Worm (Caenorhabditis elegans) whole organism, young adult: ENCODE measurements around the gene him-8.

ENCODE experiments used
- F10E7.11 ChIP-seq: sonication (generic microtip); optimal IDR thresholded peaks from 2 replicates; lab custom pipeline; 2017; ENCODE audit warnings: mild to moderate bottlenecking, missing genetic modification characterization, moderate library complexity, missing compliant biosample characterization
- F22D6.2 ChIP-seq: sonication (generic microtip); optimal IDR thresholded peaks from 2 replicates; lab custom pipeline; 2016; ENCODE audit warnings: mild to moderate bottlenecking, missing genetic modification characterization, missing compliant biosample characterization
- F37B4.10 ChIP-seq: fragments of 200-800 bp; sonication (Bioruptor generic); IDR thresholded peaks from 2 replicates; pipeline ENCODE4 v1.3.6; 2022; ENCODE audit warnings: missing genetic modification characterization, missing compliant biosample characterization
- F39B2.1 ChIP-seq: fragments of 200-800 bp; sonication (Bioruptor generic); IDR thresholded peaks from 2 replicates; pipeline ENCODE4 v1.3.6; 2022; ENCODE audit warnings: missing genetic modification reagents, missing genetic modification characterization, missing compliant biosample characterization
- F52B5.7 ChIP-seq: sonication (generic microtip); optimal IDR thresholded peaks from 2 replicates; lab custom pipeline; 2016; ENCODE audit warnings: mild to moderate bottlenecking, missing genetic modification characterization, missing compliant biosample characterization
- Y56A3A.18 ChIP-seq: fragments of 200-800 bp; sonication (Bioruptor generic); IDR thresholded peaks from 2 replicates; pipeline ENCODE4 v1.3.6; 2022; ENCODE audit warnings: missing genetic modification reagents, missing genetic modification characterization, missing compliant biosample characterization
- ZK185.1 ChIP-seq: sonication (generic microtip); optimal IDR thresholded peaks from 2 replicates; lab custom pipeline; 2016; ENCODE audit warnings: mild to moderate bottlenecking, missing genetic modification characterization, missing compliant biosample characterization; ENCODE audit not compliant: poor library complexity, severe bottlenecking
- ama-1 ChIP-seq, 3 experiments: fragments of 150-350 bp in 1 of 3; sonication (generic microtip) in 2 of 3; optimal IDR thresholded peaks; 2 replicates each; lab custom pipeline; 2014 to 2018; ENCODE audit warnings: missing biosample characterization in 2 of 3, missing genetic modification characterization in 2 of 3, missing genetic modification reagents in 2 of 3
- athp-1 ChIP-seq: sonication (generic microtip); optimal IDR thresholded peaks from 2 replicates; lab custom pipeline; 2017; ENCODE audit warnings: mild to moderate bottlenecking, missing genetic modification characterization, missing compliant biosample characterization
- attf-5 ChIP-seq: fragments of 200-800 bp; sonication (Bioruptor generic); optimal IDR thresholded peaks from 2 replicates; lab custom pipeline; 2018; ENCODE audit warnings: mild to moderate bottlenecking, missing genetic modification characterization, missing compliant biosample characterization
- bed-1 ChIP-seq: fragments of 200-800 bp; sonication (Bioruptor generic); IDR thresholded peaks from 2 replicates; pipeline ENCODE4 v1.3.6; 2022; ENCODE audit warnings: missing genetic modification reagents, missing genetic modification characterization, missing compliant biosample characterization
- cebp-1 ChIP-seq, 2 experiments: fragments of 200-800 bp in 1 of 2; sonication (Bioruptor generic) in 1 of 2; sonication (generic microtip) in 1 of 2; IDR thresholded peaks in 1 of 2; optimal IDR thresholded peaks in 1 of 2; 2 replicates each; pipeline versions ENCODE4 v1.3.6 to Lab custom; 2017 to 2022; ENCODE audit warnings: missing compliant biosample characterization in 2 of 2, missing genetic modification characterization in 2 of 2, mild to moderate bottlenecking in 1 of 2, missing genetic modification reagents in 1 of 2, moderate library complexity in 1 of 2
- ceh-27 ChIP-seq: fragments of 200-800 bp; sonication (Bioruptor generic); optimal IDR thresholded peaks from 2 replicates; lab custom pipeline; 2018; ENCODE audit warnings: mild to moderate bottlenecking, missing genetic modification characterization, moderate library complexity, missing compliant biosample characterization
- ceh-79 ChIP-seq: sonication (generic microtip); optimal IDR thresholded peaks from 2 replicates; lab custom pipeline; 2017; ENCODE audit warnings: mild to moderate bottlenecking, missing genetic modification characterization, missing compliant biosample characterization
- die-1 ChIP-seq: sonication (generic microtip); optimal IDR thresholded peaks from 2 replicates; lab custom pipeline; 2016; ENCODE audit warnings: missing genotype, mild to moderate bottlenecking, missing genetic modification characterization, missing compliant biosample characterization
- dox-1 ChIP-seq: fragments of 200-800 bp; sonication (Bioruptor generic); IDR thresholded peaks from 2 replicates; pipeline ENCODE4 v1.3.6; 2022; ENCODE audit warnings: missing genetic modification reagents, missing genetic modification characterization, missing compliant biosample characterization
- him-1 ChIP-seq: sonication (generic microtip); optimal IDR thresholded peaks from 2 replicates; lab custom pipeline; 2016; ENCODE audit warnings: missing genotype, missing genetic modification reagents, missing genetic modification characterization, missing compliant biosample characterization
- hmg-1.2 ChIP-seq: fragments of 200-800 bp; sonication (Bioruptor generic); IDR thresholded peaks from 2 replicates; pipeline ENCODE4 v1.3.6; 2022; ENCODE audit warnings: missing genetic modification reagents, missing genetic modification characterization, missing compliant biosample characterization
- hrde-1 ChIP-seq: sonication (generic microtip); optimal IDR thresholded peaks from 2 replicates; lab custom pipeline; 2016; ENCODE audit warnings: missing genetic modification characterization, mild to moderate bottlenecking, missing compliant biosample characterization, moderate library complexity, missing genotype, missing genetic modification reagents, borderline replicate concordance
- lag-1 ChIP-seq: fragments of 200-800 bp; sonication (Bioruptor generic); IDR thresholded peaks from 2 replicates; pipeline ENCODE4 v1.3.6; 2022; ENCODE audit warnings: missing genetic modification reagents, missing genetic modification characterization, missing compliant biosample characterization
- lin-40 ChIP-seq: sonication (generic microtip); optimal IDR thresholded peaks from 2 replicates; lab custom pipeline; 2016; ENCODE audit warnings: missing genetic modification characterization, mild to moderate bottlenecking, missing compliant biosample characterization, missing genotype, missing genetic modification reagents
- lir-1 ChIP-seq: fragments of 200-800 bp; sonication (Bioruptor generic); conservative IDR thresholded peaks from 2 replicates; pipeline ENCODE4 v1.3.6; 2022; ENCODE audit warnings: missing genetic modification reagents, missing genetic modification characterization, missing compliant biosample characterization
- mes-4 ChIP-seq: sonication (generic microtip); optimal IDR thresholded peaks from 2 replicates; lab custom pipeline; 2016; ENCODE audit warnings: missing genotype, missing genetic modification characterization, missing compliant biosample characterization
- nfya-1 ChIP-seq: sonication (generic microtip); optimal IDR thresholded peaks from 2 replicates; lab custom pipeline; 2017; ENCODE audit warnings: antibody characterized with exemption, missing compliant biosample characterization, missing genetic modification characterization, borderline replicate concordance; ENCODE audit not compliant: insufficient read depth
- nfya-2 ChIP-seq: fragments of 200-800 bp; sonication (Bioruptor generic); IDR thresholded peaks from 2 replicates; pipeline ENCODE4 v1.3.6; 2022; ENCODE audit warnings: missing genetic modification reagents, missing genetic modification characterization, missing compliant biosample characterization
- nfyb-1 ChIP-seq: fragments of 200-800 bp; sonication (Bioruptor generic); IDR thresholded peaks from 2 replicates; pipeline ENCODE4 v1.3.6; 2022; ENCODE audit warnings: missing genetic modification reagents, missing genetic modification characterization, missing compliant biosample characterization
- nhr-120 ChIP-seq: fragments of 200-800 bp; sonication (Bioruptor generic); IDR thresholded peaks from 2 replicates; pipeline ENCODE4 v1.3.6; 2022; ENCODE audit warnings: missing genetic modification characterization, missing compliant biosample characterization
- nhr-80 ChIP-seq: sonication (generic microtip); optimal IDR thresholded peaks from 2 replicates; lab custom pipeline; 2016; ENCODE audit warnings: missing genetic modification characterization, missing compliant biosample characterization
- nhr-90 ChIP-seq: sonication (generic microtip); optimal IDR thresholded peaks from 2 replicates; lab custom pipeline; 2016; ENCODE audit warnings: missing genotype, mild to moderate bottlenecking, missing genetic modification characterization, missing compliant biosample characterization
- rcor-1 ChIP-seq: fragments of 200-800 bp; sonication (Bioruptor generic); IDR thresholded peaks from 2 replicates; pipeline ENCODE4 v1.3.6; 2022; ENCODE audit warnings: missing genetic modification reagents, missing genetic modification characterization, missing compliant biosample characterization
- rec-8 ChIP-seq, 2 experiments: sonication (generic microtip); optimal IDR thresholded peaks; 2 replicates each; lab custom pipeline; 2016; ENCODE audit warnings: mild to moderate bottlenecking in 2 of 2, missing genetic modification characterization in 2 of 2, missing genetic modification reagents in 2 of 2, missing genotype in 2 of 2, missing biosample characterization in 1 of 2, missing compliant biosample characterization in 1 of 2, moderate library complexity in 1 of 2
- repo-1 ChIP-seq: sonication (generic microtip); optimal IDR thresholded peaks from 2 replicates; lab custom pipeline; 2017; ENCODE audit warnings: mild to moderate bottlenecking, missing genetic modification characterization, missing compliant biosample characterization
- rpc-1 ChIP-seq, 2 experiments: fragments of 150-350 bp in 1 of 2; sonication (generic microtip) in 1 of 2; optimal IDR thresholded peaks; 2 replicates each; lab custom pipeline; 2014 to 2018; ENCODE audit warnings: missing biosample characterization in 1 of 2, missing genetic modification characterization in 1 of 2, missing genetic modification reagents in 1 of 2, missing genotype in 1 of 2
- snpc-3.4 ChIP-seq: sonication (generic microtip); optimal IDR thresholded peaks from 2 replicates; lab custom pipeline; 2017; ENCODE audit warnings: missing genetic modification characterization, mild to moderate bottlenecking, missing compliant biosample characterization, antibody characterized with exemption, moderate library complexity, missing genotype, missing genetic modification reagents
- somi-1 ChIP-seq: fragments of 200-800 bp; sonication (Bioruptor generic); optimal IDR thresholded peaks from 2 replicates; lab custom pipeline; 2018; ENCODE audit warnings: mild to moderate bottlenecking, missing genetic modification characterization, missing compliant biosample characterization
- tbp1 ChIP-seq: fragments of 200-800 bp; sonication (Bioruptor generic); optimal IDR thresholded peaks from 2 replicates; lab custom pipeline; 2018; ENCODE audit warnings: mild to moderate bottlenecking, missing genetic modification characterization, missing compliant biosample characterization
- tlf-1 ChIP-seq: fragments of 200-800 bp; sonication (Bioruptor generic); optimal IDR thresholded peaks from 2 replicates; lab custom pipeline; 2018; ENCODE audit warnings: mild to moderate bottlenecking, missing genetic modification characterization, missing compliant biosample characterization
- unc-130 ChIP-seq: sonication (generic microtip); optimal IDR thresholded peaks from 2 replicates; lab custom pipeline; 2016; ENCODE audit warnings: missing genetic modification reagents, missing genetic modification characterization, missing compliant biosample characterization
- ztf-18 ChIP-seq: sonication (generic microtip); optimal IDR thresholded peaks from 2 replicates; lab custom pipeline; 2016; ENCODE audit warnings: missing genotype, mild to moderate bottlenecking, missing genetic modification characterization, missing compliant biosample characterization

The him-8 gene

ce11 chrIV:10593570-10593969 lies 31.9 kb downstream of the him-8 start, which contains the start of gene C43F9.7:
Gene C43F9.7 (minus strand): TSS chrIV:10593670.
- TF ChIP-seq nfya-1 (tag; lab: Kevin White, UChicago) (no peak), F10E7.11 (tag; lab: Kevin White, UChicago) (no peak), ceh-27 (GFP tag; lab: Kevin White, UChicago) (no peak), cebp-1 (GFP tag; IDR thresholded peaks at IDR 0.05; lab: Robert Waterston, UW) (no peak), cebp-1 (tag; optimal IDR thresholded peaks at IDR 0.05; lab: Kevin White, UChicago) (no peak), athp-1 (tag; lab: Kevin White, UChicago) (no peak), ZK185.1 (no peak), nhr-120 (GFP tag; lab: Robert Waterston, UW) (no peak), nhr-90 (no peak), F52B5.7 (tag; lab: Kevin White, UChicago) (no peak), bed-1 (no peak)
- TF ChIP-seq, all 124 proteins: peak for 0

ce11 chrIV:10596505-10596904 lies 34.8 kb downstream of the him-8 start, which contains the start of gene C43F9.11:
Gene C43F9.11 (plus strand): TSS chrIV:10596805.
- TF ChIP-seq F10E7.11 (tag; lab: Kevin White, UChicago) (no peak), repo-1 (tag; lab: Kevin White, UChicago) (no peak), hmg-1.2 (no peak), rpc-1 (optimal IDR thresholded peaks at IDR 0.05; lab: Kevin White, UChicago) (no peak), rpc-1 (tag; optimal IDR thresholded peaks at IDR 0.05; lab: Kevin White, UChicago) (no peak), snpc-3.4 (tag; lab: Kevin White, UChicago) (no peak), ama-1 (optimal IDR thresholded peaks at IDR 0.05; lab: Kevin White, UChicago) (no peak), ama-1 (GFP tag; optimal IDR thresholded peaks at IDR 0.05; lab: Kevin White, UChicago) (no peak), tbp1 (GFP tag; lab: Kevin White, UChicago) (no peak), tlf-1 (GFP tag; lab: Kevin White, UChicago) (no peak), F39B2.1 (no peak), lin-40 (tag; lab: Kevin White, UChicago) (no peak), somi-1 (GFP tag; lab: Kevin White, UChicago) (no peak), rcor-1 (GFP tag; lab: Robert Waterston, UW) (no peak), mes-4 (tag; lab: Kevin White, UChicago) (no peak), ztf-18 (no peak), attf-5 (no peak), ceh-79 (tag; lab: Kevin White, UChicago) (no peak), Y56A3A.18 (no peak)
- TF ChIP-seq, all 124 proteins: peak for 0

ce11 chrIV:10599983-10600382 lies 38.3 kb downstream of the him-8 start, which contains the start of gene R09H10.1:
Gene R09H10.1 (plus strand): TSS chrIV:10600283.
- no peak for TF ChIP-seq ZK185.1
- TF ChIP-seq mes-4 (tag; lab: Kevin White, UChicago) = no peak
- no peak for TF ChIP-seq him-1 (tag; lab: Kevin White, UChicago)
- TF ChIP-seq nfya-2 (GFP tag; lab: Robert Waterston, UW) = no peak
- no peak for TF ChIP-seq snpc-3.4 (tag; lab: Kevin White, UChicago)
- no peak for TF ChIP-seq unc-130 (GFP tag; lab: Kevin White, UChicago)
- no peak for TF ChIP-seq die-1
- no peak for TF ChIP-seq hrde-1 (tag; lab: Kevin White, UChicago)
- TF ChIP-seq lag-1 (GFP tag; lab: Robert Waterston, UW) = no peak
- TF ChIP-seq lir-1 (GFP tag; lab: Robert Waterston, UW) = no peak
- no peak for TF ChIP-seq rcor-1 (GFP tag; lab: Robert Waterston, UW)
- TF ChIP-seq dox-1 = no peak
- TF ChIP-seq nhr-80 (tag; lab: Kevin White, UChicago) = no peak
- no peak for TF ChIP-seq ztf-18
- TF ChIP-seq F22D6.2 (tag; lab: Kevin White, UChicago) = no peak
- TF ChIP-seq rec-8 (tag; optimal IDR thresholded peaks at IDR 0.05; lab: Kevin White, UChicago) = no peak
- no peak for TF ChIP-seq F37B4.10 (GFP tag; lab: Robert Waterston, UW)
- TF ChIP-seq nfyb-1 = no peak
